Worm (Caenorhabditis elegans): Measurements from ENCODE around the gene T01D1.8.

DNA sequence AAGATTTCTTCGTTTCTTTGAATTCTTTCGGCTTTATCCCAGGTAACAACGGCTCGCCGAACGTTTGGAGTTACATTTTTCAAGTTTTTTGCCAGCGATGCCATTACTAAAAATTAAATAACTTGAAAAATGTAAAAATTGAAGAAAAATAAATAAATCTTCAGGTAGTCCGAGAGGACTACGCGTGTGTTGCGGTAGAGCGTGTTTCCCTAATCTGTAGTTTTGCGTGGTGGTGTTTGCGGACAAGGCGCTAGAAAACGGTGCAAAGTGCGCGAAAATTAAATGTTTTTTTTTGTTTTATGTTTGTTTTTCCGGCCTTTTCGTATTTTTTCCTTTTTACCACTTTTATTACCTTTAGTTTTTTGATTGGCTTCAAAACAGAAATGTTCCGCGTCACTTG is 30.6 kb upstream of the T01D1.8 start, which contains the start of gene mrpl-28:
- TF ChIP-seq xnd-1 (tag; optimal IDR thresholded peaks at IDR 0.05) = peak; percentile 22
- no peak for TF ChIP-seq aptf-2 (GFP tag; conservative IDR thresholded peaks at IDR 0.05)
- TF ChIP-seq lin-54 (GFP tag; optimal IDR thresholded peaks at IDR 0.05) = peak; percentile 87
- TF ChIP-seq F39B2.1 (GFP tag; IDR thresholded peaks at IDR 0.05) = no peak
- no peak for TF ChIP-seq unc-62 (GFP tag; optimal IDR thresholded peaks at IDR 0.05)
- no peak for TF ChIP-seq ama-1 (optimal IDR thresholded peaks at IDR 0.05)
- TF ChIP-seq ama-1 (GFP tag; optimal IDR thresholded peaks at IDR 0.05) = no peak
- TF ChIP-seq attf-3 (GFP tag; conservative IDR thresholded peaks at IDR 0.05) = peak; percentile 68
